Worm (Caenorhabditis elegans): ENCODE data around the gene tag-153.

tag-153 gene

DNA sequence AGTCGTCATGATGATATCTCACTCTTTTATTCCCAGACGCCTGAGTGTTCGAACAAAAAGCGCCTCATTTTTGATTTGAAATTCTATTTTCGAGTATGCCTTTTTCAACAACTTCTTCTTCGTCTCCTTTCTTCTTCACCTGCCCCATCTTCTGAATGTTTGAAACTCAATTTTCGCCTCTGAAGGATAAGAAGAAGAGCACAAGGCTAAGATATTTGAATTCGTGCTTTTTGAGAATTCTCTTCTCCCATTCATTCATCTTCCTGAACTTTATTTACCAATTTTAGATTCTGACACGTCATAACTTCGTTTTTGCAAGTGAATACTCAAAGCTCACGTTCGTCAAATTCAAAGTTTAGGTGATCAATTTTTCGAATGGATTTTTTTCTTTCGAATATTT, 5.9 kb upstream of the tag-153 start:
- TF ChIP-seq pha-4 (tag; optimal IDR thresholded peaks at IDR 0.05), result no peak
- no peak for TF ChIP-seq hlh-1 (tag; optimal IDR thresholded peaks at IDR 0.05)
- TF ChIP-seq ztf-11 (tag; optimal IDR thresholded peaks at IDR 0.05), result no peak
- peak; percentile 38 for TF ChIP-seq ces-1 (GFP tag; optimal IDR thresholded peaks at IDR 0.05)
- TF ChIP-seq unc-62 (GFP tag; optimal IDR thresholded peaks at IDR 0.05), result no peak
- TF ChIP-seq sptf-1 (tag; optimal IDR thresholded peaks at IDR 0.05), result no peak

ce11 chrV:9318046-9318445, 4.8 kb upstream of the tag-153 start, which contains the start of gene kvs-3:
TSS of gene kvs-3 (plus strand) at chrV:9318311.
- TF ChIP-seq unc-120 (tag; optimal IDR thresholded peaks at IDR 0.05; ENCODE audit: poor library complexity, severe bottlenecking) (peak; percentile 58), ztf-11 (tag; optimal IDR thresholded peaks at IDR 0.05) (no peak), bed-3 (GFP tag; optimal IDR thresholded peaks at IDR 0.05) (peak; percentile 5), lin-32 (GFP tag; optimal IDR thresholded peaks at IDR 0.05) (no peak), M03D4.4 (tag; optimal IDR thresholded peaks at IDR 0.05) (peak; percentile 6), unc-39 (tag; optimal IDR thresholded peaks at IDR 0.05) (no peak), nhr-12 (tag; optimal IDR thresholded peaks at IDR 0.05) (no peak), elt-3 (tag; optimal IDR thresholded peaks at IDR 0.05) (no peak), nhr-2 (tag; optimal IDR thresholded peaks at IDR 0.05) (no peak), drap-1 (GFP tag; optimal IDR thresholded peaks at IDR 0.05) (no peak), sptf-1 (tag; optimal IDR thresholded peaks at IDR 0.05) (peak; percentile 57), ceh-83 (GFP tag; optimal IDR thresholded peaks at IDR 0.05) (peak; percentile 40)

DNA sequence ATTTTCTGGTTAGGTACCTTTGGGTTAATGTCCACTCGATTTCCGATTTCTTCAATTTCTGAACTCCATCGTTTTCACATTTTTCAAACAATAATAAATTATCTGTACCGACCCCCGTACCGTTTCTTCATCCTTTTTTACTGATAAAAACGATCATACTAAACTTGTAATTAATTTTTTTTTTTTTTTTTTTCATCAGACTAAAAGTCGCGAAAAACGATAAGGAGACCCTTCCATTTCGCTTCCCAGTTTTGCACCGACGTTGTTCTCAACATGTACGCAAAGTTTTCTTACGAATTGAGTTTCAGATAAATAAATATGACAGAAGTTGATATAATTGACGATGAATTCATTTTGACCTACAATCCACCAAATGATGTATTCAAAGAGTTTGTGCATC, 1.7 kb upstream of the tag-153 start, which contains the start of gene F44A2.7:
TSS of gene F44A2.7 (plus strand) at position 301 of the 400 bp plus-strand sequence.
- TF ChIP-seq ceh-43 (GFP tag; optimal IDR thresholded peaks at IDR 0.05) (no peak), ztf-11 (tag; optimal IDR thresholded peaks at IDR 0.05) (no peak), nhr-28 (tag; optimal IDR thresholded peaks at IDR 0.05) (no peak), tbx-8 (GFP tag; optimal IDR thresholded peaks at IDR 0.05) (no peak), unc-62 (GFP tag; optimal IDR thresholded peaks at IDR 0.05) (no peak), lin-13 (tag; optimal IDR thresholded peaks at IDR 0.05) (no peak), hlh-1 (tag; optimal IDR thresholded peaks at IDR 0.05) (no peak), cnd-1 (tag; optimal IDR thresholded peaks at IDR 0.05) (no peak), ham-2 (GFP tag; optimal IDR thresholded peaks at IDR 0.05) (no peak), ceh-39 (tag; optimal IDR thresholded peaks at IDR 0.05) (no peak), unc-120 (tag; optimal IDR thresholded peaks at IDR 0.05; ENCODE audit: poor library complexity, severe bottlenecking) (no peak), zip-8 (tag; optimal IDR thresholded peaks at IDR 0.05) (no peak), nhr-76 (tag; optimal IDR thresholded peaks at IDR 0.05) (no peak), ces-1 (GFP tag; optimal IDR thresholded peaks at IDR 0.05) (no peak), pha-4 (tag; optimal IDR thresholded peaks at IDR 0.05) (no peak), mls-2 (tag; optimal IDR thresholded peaks at IDR 0.05) (no peak), sptf-1 (tag; optimal IDR thresholded peaks at IDR 0.05) (no peak), flh-1 (GFP tag; optimal IDR thresholded peaks at IDR 0.05) (no peak)

DNA sequence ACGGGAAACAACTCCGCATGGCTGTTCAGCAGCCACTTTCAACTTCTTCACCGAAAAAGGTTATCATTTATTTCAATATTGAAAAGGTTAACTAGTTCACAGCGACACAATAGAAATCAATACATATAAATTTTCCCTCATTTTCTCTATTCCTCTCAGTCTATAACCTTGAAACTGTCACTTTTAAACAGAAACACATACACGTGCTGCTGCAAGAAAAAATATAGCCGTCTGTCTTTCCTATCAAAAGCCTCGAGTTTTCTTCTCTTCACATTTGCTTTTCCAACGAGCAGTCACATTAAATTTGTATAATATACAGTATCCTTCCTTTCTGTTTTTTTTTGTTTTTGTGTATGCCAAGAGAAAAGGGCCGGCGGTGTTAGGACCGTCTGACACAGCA, 1.3 kb downstream of the tag-153 start:
- TF ChIP-seq sem-2 (GFP tag; optimal IDR thresholded peaks at IDR 0.05) (no peak), unc-62 (GFP tag; optimal IDR thresholded peaks at IDR 0.05) (no peak), unc-120 (tag; optimal IDR thresholded peaks at IDR 0.05; ENCODE audit: poor library complexity, severe bottlenecking) (no peak), drap-1 (GFP tag; optimal IDR thresholded peaks at IDR 0.05) (no peak), mls-2 (tag; optimal IDR thresholded peaks at IDR 0.05) (no peak)

DNA sequence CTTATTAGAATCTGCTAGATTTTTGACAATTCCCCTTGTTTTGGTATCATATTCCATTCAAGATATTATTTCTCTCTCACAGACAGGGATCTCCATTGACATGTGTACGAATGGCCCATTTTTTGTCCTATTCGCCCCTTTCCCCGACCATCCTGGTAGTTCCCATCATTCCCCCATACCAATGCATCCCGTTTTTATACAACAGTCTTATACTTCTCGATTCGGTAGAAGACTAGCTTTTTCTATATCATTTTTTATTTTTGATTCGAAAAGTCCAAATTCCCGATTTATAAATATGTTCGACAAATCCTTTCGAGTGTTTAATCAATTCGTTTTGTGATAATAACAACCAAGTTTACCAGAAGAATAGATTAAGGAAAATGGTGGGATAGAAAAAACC, 4.0 kb downstream of the tag-153 start:
- TF ChIP-seq mls-2 (tag; optimal IDR thresholded peaks at IDR 0.05) (no peak), flh-1 (GFP tag; optimal IDR thresholded peaks at IDR 0.05) (no peak)

DNA sequence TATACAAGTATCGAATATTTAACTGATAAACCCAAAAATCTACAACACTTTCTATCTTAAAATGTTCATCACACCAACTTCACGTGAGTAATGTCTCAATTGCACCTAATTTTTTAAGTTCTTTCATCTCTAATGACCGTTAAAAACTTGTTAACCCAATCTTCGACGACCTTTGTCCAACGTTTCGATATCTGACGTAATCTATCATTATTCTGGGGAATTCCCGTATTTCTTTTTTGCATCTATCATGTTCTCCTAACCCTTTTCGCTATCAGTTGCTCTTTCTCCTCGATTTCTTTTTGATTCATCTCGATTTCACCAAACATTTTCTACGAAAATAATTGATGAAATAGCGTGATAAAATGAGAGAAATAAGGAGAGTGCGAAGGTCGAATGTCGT, 4.8 kb downstream of the tag-153 start:
- no peak for TF ChIP-seq nhr-2 (tag; optimal IDR thresholded peaks at IDR 0.05)
- no peak for TF ChIP-seq cnd-1 (tag; optimal IDR thresholded peaks at IDR 0.05)
- no peak for TF ChIP-seq snpc-4 (tag; optimal IDR thresholded peaks at IDR 0.05)
- TF ChIP-seq ceh-43 (GFP tag; optimal IDR thresholded peaks at IDR 0.05), result no peak
- no peak for TF ChIP-seq mls-2 (tag; optimal IDR thresholded peaks at IDR 0.05)
- TF ChIP-seq nhr-76 (tag; optimal IDR thresholded peaks at IDR 0.05), result no peak
- no peak for TF ChIP-seq mep-1 (tag; optimal IDR thresholded peaks at IDR 0.05)
- no peak for TF ChIP-seq sem-2 (GFP tag; optimal IDR thresholded peaks at IDR 0.05)
- no peak for TF ChIP-seq ces-1 (GFP tag; optimal IDR thresholded peaks at IDR 0.05)
- no peak for TF ChIP-seq blmp-1 (tag; optimal IDR thresholded peaks at IDR 0.05)
- no peak for TF ChIP-seq hlh-1 (tag; optimal IDR thresholded peaks at IDR 0.05)
